Fruit fly (Drosophila melanogaster): Measurements from ENCODE around the gene CecC.

Gene CecC

dm6 chr3R:30208766-30209484 lies 7.4 kb upstream of the CecC start, which contains the start of gene RpS7 (continued):
- no peak for TF ChIP-seq CG11902 (GFP tag; optimal IDR thresholded peaks at IDR 0.05)
- peak; percentile 8 to 61 for TF ChIP-seq salr (GFP tag; optimal IDR thresholded peaks at IDR 0.05)
- TF ChIP-seq CG10669 (GFP tag; optimal IDR thresholded peaks at IDR 0.05) = peak; percentile 63
- TF ChIP-seq CG6276 (GFP tag; optimal IDR thresholded peaks at IDR 0.05) = peak; percentile 39
- no peak for TF ChIP-seq Lpt (GFP tag; optimal IDR thresholded peaks at IDR 0.05)
- peak; percentile 35 for TF ChIP-seq CG6792 (GFP tag; optimal IDR thresholded peaks at IDR 0.05)
- TF ChIP-seq CG8319 (GFP tag; optimal IDR thresholded peaks at IDR 0.05) = peak; percentile 61
- TF ChIP-seq CG8119 (GFP tag; IDR thresholded peaks at IDR 0.05) = peak; percentile 42; the same call in 2 of the 3 replicates
- no peak for TF ChIP-seq Eip93F (GFP tag; optimal IDR thresholded peaks at IDR 0.05)
- peak; percentile 59 for TF ChIP-seq Met (GFP tag; optimal IDR thresholded peaks at IDR 0.05)
- TF ChIP-seq cyc (GFP tag; optimal IDR thresholded peaks at IDR 0.05) = peak; percentile 42
- peak; percentile 73 for TF ChIP-seq Sox102F (GFP tag; optimal IDR thresholded peaks at IDR 0.05)
- peak; percentile 75 for TF ChIP-seq net (GFP tag; optimal IDR thresholded peaks at IDR 0.05)
- TF ChIP-seq Hr38 (GFP tag; optimal IDR thresholded peaks at IDR 0.05) = no peak
- TF ChIP-seq CG15336 (GFP tag; IDR thresholded peaks at IDR 0.05) = no peak; the same call in 1 of the 2 replicates
- peak; percentile 29 for TF ChIP-seq fkh (GFP tag; optimal IDR thresholded peaks at IDR 0.05)
- no peak for TF ChIP-seq CG11294 (GFP tag; IDR thresholded peaks at IDR 0.05)
- TF ChIP-seq CG10631 (GFP tag; optimal IDR thresholded peaks at IDR 0.05) = peak; percentile 56
- TF ChIP-seq CG9139 (GFP tag; optimal IDR thresholded peaks at IDR 0.05) = peak; percentile 76
- TF ChIP-seq CG3919 (GFP tag; optimal IDR thresholded peaks at IDR 0.05) = peak; percentile 80
- TF ChIP-seq Smox (GFP tag; optimal IDR thresholded peaks at IDR 0.05) = peak; percentile 46
- TF ChIP-seq CG4318 (GFP tag; optimal IDR thresholded peaks at IDR 0.05) = no peak
- peak; percentile 80 for TF ChIP-seq achi (GFP tag; optimal IDR thresholded peaks at IDR 0.05)
- TF ChIP-seq CG3032 (tag; optimal IDR thresholded peaks at IDR 0.05) = peak; percentile 47
- no peak for TF ChIP-seq dac (GFP tag; optimal IDR thresholded peaks at IDR 0.05)
- peak; percentile 69 for TF ChIP-seq CG6163 (GFP tag; IDR thresholded peaks at IDR 0.05)
- no peak for TF ChIP-seq fd59A (GFP tag; optimal IDR thresholded peaks at IDR 0.05)
- TF ChIP-seq CG32006 (GFP tag; optimal IDR thresholded peaks at IDR 0.05) = no peak
- peak; percentile 17 for TF ChIP-seq dsx (GFP tag; optimal IDR thresholded peaks at IDR 0.05; ENCODE audit: poor library complexity, severe bottlenecking)

dm6 chr3R:30209648-30210047 lies 6.6 kb upstream of the CecC start, which contains the start of gene Anp:
Anp (plus strand) TSS chr3R:30209948.
- TF ChIP-seq spab (GFP tag; optimal IDR thresholded peaks at IDR 0.05) (no peak), CG6854 (GFP tag; optimal IDR thresholded peaks at IDR 0.05) (no peak), CG3919 (GFP tag; optimal IDR thresholded peaks at IDR 0.05) (no peak), Gug (GFP tag; IDR thresholded peaks at IDR 0.05) (no peak), Hr38 (GFP tag; optimal IDR thresholded peaks at IDR 0.05) (no peak), CG1621 (tag; optimal IDR thresholded peaks at IDR 0.05) (no peak), cyc (GFP tag; optimal IDR thresholded peaks at IDR 0.05) (no peak), Ets21C (GFP tag; optimal IDR thresholded peaks at IDR 0.05) (no peak), Sox15 (GFP tag; optimal IDR thresholded peaks at IDR 0.05) (no peak), pdm3 (GFP tag; optimal IDR thresholded peaks at IDR 0.05) (no peak), fd85E (GFP tag; optimal IDR thresholded peaks at IDR 0.05) (no peak), CG11762 (GFP tag; optimal IDR thresholded peaks at IDR 0.05; ENCODE audit: insufficient read depth) (no peak), dac (GFP tag; optimal IDR thresholded peaks at IDR 0.05) (no peak), net (GFP tag; optimal IDR thresholded peaks at IDR 0.05) (no peak), svp (GFP tag) (no peak), CG8632 (GFP tag; optimal IDR thresholded peaks at IDR 0.05) (no peak), Smox (GFP tag; optimal IDR thresholded peaks at IDR 0.05) (no peak), CG8319 (GFP tag; optimal IDR thresholded peaks at IDR 0.05) (no peak), Hr4 (GFP tag; optimal IDR thresholded peaks at IDR 0.05) (no peak)

All from whole organism, prepupa.